Worm (Caenorhabditis elegans): ENCODE measurements around the gene ZC116.1.

DNA sequence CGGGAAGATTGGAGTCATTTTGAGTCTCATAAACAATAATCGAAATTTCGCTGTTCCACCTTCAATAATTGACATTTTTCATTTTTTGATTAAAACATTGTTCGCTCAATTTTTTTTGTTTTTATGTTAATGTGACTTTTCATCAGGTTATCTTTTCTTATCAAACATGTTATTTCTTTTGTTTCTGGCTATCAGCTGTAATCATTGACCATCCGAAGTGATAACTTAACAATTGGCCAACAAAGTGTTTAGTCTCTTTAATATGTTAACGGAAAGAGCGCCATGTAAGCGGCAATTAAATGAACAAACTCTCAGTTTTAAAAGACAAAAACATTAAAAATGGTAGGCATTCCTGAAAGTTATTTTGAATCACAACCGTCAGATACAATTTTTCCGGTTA is 24.4 kb downstream of the ZC116.1 start:
- no peak for TF ChIP-seq ztf-23 (GFP tag; IDR thresholded peaks at IDR 0.05)
- TF ChIP-seq ztf-29 (GFP tag; IDR thresholded peaks at IDR 0.05), result no peak
- no peak for TF ChIP-seq klf-2 (GFP tag; conservative IDR thresholded peaks at IDR 0.05)
- no peak for TF ChIP-seq flt-1 (GFP tag; IDR thresholded peaks at IDR 0.05)

All from whole organism, midembryonic.